Worm (Caenorhabditis elegans) whole organism, mixed stage, embryonic: ENCODE results near the gene F49F1.7.

Source experiments
- blmp-1 ChIP-seq: fragments of 150-350 bp; optimal IDR thresholded peaks from 2 replicates; lab custom pipeline; 2014; ENCODE audit warnings: missing biosample characterization, missing genetic modification characterization
- ceh-83 ChIP-seq: fragments of 200-800 bp; sonication (Bioruptor generic); optimal IDR thresholded peaks from 2 replicates; lab custom pipeline; 2018; ENCODE audit warnings: mild to moderate bottlenecking, missing genetic modification characterization, missing compliant biosample characterization
- drap-1 ChIP-seq: fragments of 200-800 bp; sonication (Bioruptor generic); optimal IDR thresholded peaks from 3 replicates; lab custom pipeline; 2018; ENCODE audit warnings: mild to moderate bottlenecking, missing genetic modification characterization, missing compliant biosample characterization
- hlh-1 ChIP-seq: fragments of 150-350 bp; optimal IDR thresholded peaks from 2 replicates; lab custom pipeline; 2014; ENCODE audit warnings: missing biosample characterization, missing genetic modification reagents, missing genetic modification characterization
- mep-1 ChIP-seq: fragments of 150-350 bp; optimal IDR thresholded peaks from 2 replicates; lab custom pipeline; 2017; ENCODE audit warnings: missing biosample characterization, missing genetic modification reagents, missing genetic modification characterization, inconsistent platforms
- nhr-237 ChIP-seq: fragments of 150-350 bp; optimal IDR thresholded peaks from 2 replicates; lab custom pipeline; 2014; ENCODE audit warnings: missing biosample characterization, missing genetic modification characterization
- nhr-28 ChIP-seq: fragments of 150-350 bp; optimal IDR thresholded peaks from 2 replicates; lab custom pipeline; 2014; ENCODE audit warnings: missing biosample characterization, missing genetic modification characterization
- snpc-4 ChIP-seq: fragments of 150-350 bp; optimal IDR thresholded peaks from 2 replicates; lab custom pipeline; 2014; ENCODE audit warnings: missing biosample characterization, missing genetic modification characterization
- unc-39 ChIP-seq: fragments of 150-350 bp; optimal IDR thresholded peaks from 2 replicates; lab custom pipeline; 2014; ENCODE audit warnings: missing biosample characterization, missing genetic modification characterization
- unc-62 ChIP-seq: fragments of 150-350 bp; optimal IDR thresholded peaks from 2 replicates; lab custom pipeline; 2014; ENCODE audit warnings: missing biosample characterization, missing genetic modification reagents, missing genetic modification characterization
- ztf-11 ChIP-seq: fragments of 150-350 bp; optimal IDR thresholded peaks from 2 replicates; lab custom pipeline; 2014; ENCODE audit warnings: missing biosample characterization, missing genetic modification characterization

ce11 chrIV:4172242-4172641, 46.7 kb upstream of the F49F1.7 start:
- TF ChIP-seq ztf-11 (tag; lab: Kevin White, UChicago): no peak
- no peak for TF ChIP-seq blmp-1
- TF ChIP-seq hlh-1 (tag; lab: Kevin White, UChicago): no peak
- TF ChIP-seq unc-39 (tag; lab: Kevin White, UChicago): no peak
- TF ChIP-seq unc-62: no peak
- TF ChIP-seq nhr-237 (tag; lab: Kevin White, UChicago): no peak
- no peak for TF ChIP-seq ceh-83
- no peak for TF ChIP-seq drap-1 (GFP tag; lab: Kevin White, UChicago)
- TF ChIP-seq mep-1 (tag; lab: Kevin White, UChicago): no peak
- no peak for TF ChIP-seq snpc-4
- TF ChIP-seq nhr-28 (tag; lab: Kevin White, UChicago): no peak
